Fruit fly (Drosophila melanogaster): Measurements from ENCODE around the gene CG42724.

The CG42724 gene

DNA sequence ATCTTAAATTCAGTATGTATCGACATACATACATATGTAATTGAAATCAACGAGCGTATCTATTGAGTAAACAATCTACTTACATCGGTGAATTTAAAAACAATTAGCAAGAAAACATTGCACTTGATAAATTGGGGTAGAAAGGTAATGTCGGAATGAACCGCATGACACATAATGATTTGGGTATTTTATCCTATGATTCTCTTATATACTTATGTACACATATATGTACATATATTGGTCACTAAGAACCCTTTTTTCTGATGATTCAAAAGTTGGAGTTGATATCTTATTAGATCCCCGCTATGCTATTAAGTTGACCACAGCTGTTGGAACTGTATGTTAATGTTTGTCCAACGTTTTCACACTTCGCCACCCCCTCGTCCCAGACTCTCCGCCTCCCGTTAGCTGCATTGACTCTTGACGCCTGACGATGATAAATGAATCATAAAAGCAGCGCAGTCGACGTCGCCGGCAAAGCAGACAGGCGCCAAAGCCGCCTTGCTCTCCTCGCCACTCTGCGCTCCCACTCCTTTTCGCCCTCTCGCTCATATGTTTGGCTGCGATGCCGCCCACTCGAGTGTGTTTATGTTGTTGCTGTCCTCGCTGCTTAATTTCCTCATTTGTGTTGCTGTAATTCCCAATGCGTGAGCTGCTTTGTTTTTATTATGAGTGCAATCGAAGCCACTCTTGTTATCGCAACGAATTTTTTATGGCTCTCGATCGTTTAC, 15.0 kb downstream of the CG42724 start (continued):
- no peak for TF ChIP-seq CG13894 (tag; optimal IDR thresholded peaks at IDR 0.05)
- 0 out of 3 replicates have a peak, but pooled peaks have one; percentile 9 for TF ChIP-seq otp (GFP tag; IDR thresholded peaks at IDR 0.05)
- no peak for TF ChIP-seq dysf (GFP tag; IDR thresholded peaks at IDR 0.05)
- no peak for TF ChIP-seq CG8765 (GFP tag; IDR thresholded peaks at IDR 0.05)
- no peak for TF ChIP-seq CG11093 (GFP tag; IDR thresholded peaks at IDR 0.05)
- no peak for TF ChIP-seq Bdp1 (GFP tag; optimal IDR thresholded peaks at IDR 0.05)
- TF ChIP-seq Pdp1 (GFP tag; optimal IDR thresholded peaks at IDR 0.05), result no peak
- peak in 1 of 2 experiments; percentile 37 for TF ChIP-seq Trl (optimal IDR thresholded peaks at IDR 0.05)
- TF ChIP-seq Trl (GFP tag; optimal IDR thresholded peaks at IDR 0.05), result no peak
- no peak for TF ChIP-seq knrl (GFP tag; IDR thresholded peaks at IDR 0.05; ENCODE audit: partially characterized antibody)
- TF ChIP-seq CG2199 (GFP tag; IDR thresholded peaks at IDR 0.05), result no peak
- no peak for TF ChIP-seq Dll (GFP tag; IDR thresholded peaks at IDR 0.05; ENCODE audit: partially characterized antibody)
- TF ChIP-seq btn (GFP tag; optimal IDR thresholded peaks at IDR 0.05), result no peak
- TF ChIP-seq CG32767 (GFP tag; IDR thresholded peaks at IDR 0.05), result no peak
- no peak for TF ChIP-seq Rx (GFP tag; IDR thresholded peaks at IDR 0.05)
- no peak for TF ChIP-seq CG7357 (GFP tag; IDR thresholded peaks at IDR 0.05)
- no peak for TF ChIP-seq CG4617 (GFP tag; optimal IDR thresholded peaks at IDR 0.05; ENCODE audit: borderline replicate concordance)
- TF ChIP-seq CG3838 (GFP tag; optimal IDR thresholded peaks at IDR 0.05), result no peak
- no peak for TF ChIP-seq CG1024 (GFP tag; IDR thresholded peaks at IDR 0.05)
- no peak for TF ChIP-seq MESR4 (GFP tag; optimal IDR thresholded peaks at IDR 0.05)
- TF ChIP-seq disco-r (GFP tag; optimal IDR thresholded peaks at IDR 0.05), result no peak
- TF ChIP-seq crol (GFP tag; IDR thresholded peaks at IDR 0.05), result peak; percentile 87
- peak; percentile 40; the same call in 2 of the 3 replicates for TF ChIP-seq ci (GFP tag; IDR thresholded peaks at IDR 0.05)
- no peak for TF ChIP-seq slbo (GFP tag; IDR thresholded peaks at IDR 0.05)
- no peak for TF ChIP-seq ham (GFP tag; IDR thresholded peaks at IDR 0.05)
- TF ChIP-seq CG18011 (GFP tag; optimal IDR thresholded peaks at IDR 0.05), result no peak
- peak; percentile 50 for TF ChIP-seq CG12391 (tag; optimal IDR thresholded peaks at IDR 0.05)
- no peak for TF ChIP-seq cad (GFP tag; optimal IDR thresholded peaks at IDR 0.05)
- no peak for TF ChIP-seq Doc3 (GFP tag; IDR thresholded peaks at IDR 0.05; ENCODE audit: partially characterized antibody)
- TF ChIP-seq CG5245 (GFP tag; optimal IDR thresholded peaks at IDR 0.05), result no peak
- TF ChIP-seq fd3F (GFP tag; optimal IDR thresholded peaks at IDR 0.05), result no peak
- no peak for TF ChIP-seq Hr39 (optimal IDR thresholded peaks at IDR 0.05)
- TF ChIP-seq Hand (GFP tag; optimal IDR thresholded peaks at IDR 0.05), result no peak
- no peak for TF ChIP-seq CG8359 (GFP tag; optimal IDR thresholded peaks at IDR 0.05; ENCODE audit: borderline replicate concordance)
- no peak for TF ChIP-seq CG33557 (GFP tag; optimal IDR thresholded peaks at IDR 0.05)
- no peak for TF ChIP-seq Poxn (GFP tag; IDR thresholded peaks at IDR 0.05)
- TF ChIP-seq klu (GFP tag; IDR thresholded peaks at IDR 0.05), result no peak
- no peak for TF ChIP-seq Abd-B (GFP tag; optimal IDR thresholded peaks at IDR 0.05)
- TF ChIP-seq Neu2 (GFP tag; optimal IDR thresholded peaks at IDR 0.05; ENCODE audit: borderline replicate concordance), result no peak
- TF ChIP-seq Elba2 (GFP tag; optimal IDR thresholded peaks at IDR 0.05), result no peak
- TF ChIP-seq cato (GFP tag; optimal IDR thresholded peaks at IDR 0.05; ENCODE audit: borderline replicate concordance), result no peak
- no peak for TF ChIP-seq sug (tag; optimal IDR thresholded peaks at IDR 0.05)
- no peak for TF ChIP-seq Lpt (GFP tag; optimal IDR thresholded peaks at IDR 0.05)
- no peak for TF ChIP-seq CG7745 (tag; optimal IDR thresholded peaks at IDR 0.05)
- no peak for TF ChIP-seq tio (GFP tag; optimal IDR thresholded peaks at IDR 0.05)
- TF ChIP-seq NC2α (GFP tag; optimal IDR thresholded peaks at IDR 0.05), result no peak
- peak; percentile 38; the same call in 1 of the 2 replicates for TF ChIP-seq Xrp1 (GFP tag; IDR thresholded peaks at IDR 0.05)
- TF ChIP-seq CG13123 (GFP tag; optimal IDR thresholded peaks at IDR 0.05), result no peak
- peak; percentile 33 for TF ChIP-seq Blimp-1 (GFP tag; optimal IDR thresholded peaks at IDR 0.05)
- TF ChIP-seq CG16863 (GFP tag; optimal IDR thresholded peaks at IDR 0.05), result no peak
- TF ChIP-seq onecut (GFP tag; IDR thresholded peaks at IDR 0.05), result no peak
